Worm (Caenorhabditis elegans): ENCODE results near the gene skr-14.

skr-14 gene

ce11 chrV:4373656-4374055 lies 47.7 kb downstream of the skr-14 start:
- no peak for TF ChIP-seq lin-13 (GFP tag; optimal IDR thresholded peaks at IDR 0.05)
- no peak for TF ChIP-seq ZK546.5 (tag; optimal IDR thresholded peaks at IDR 0.05)
- no peak for TF ChIP-seq blmp-1 (tag; optimal IDR thresholded peaks at IDR 0.05; ENCODE audit: insufficient read depth)
- TF ChIP-seq C34F6.9 (tag; optimal IDR thresholded peaks at IDR 0.05) = no peak

DNA sequence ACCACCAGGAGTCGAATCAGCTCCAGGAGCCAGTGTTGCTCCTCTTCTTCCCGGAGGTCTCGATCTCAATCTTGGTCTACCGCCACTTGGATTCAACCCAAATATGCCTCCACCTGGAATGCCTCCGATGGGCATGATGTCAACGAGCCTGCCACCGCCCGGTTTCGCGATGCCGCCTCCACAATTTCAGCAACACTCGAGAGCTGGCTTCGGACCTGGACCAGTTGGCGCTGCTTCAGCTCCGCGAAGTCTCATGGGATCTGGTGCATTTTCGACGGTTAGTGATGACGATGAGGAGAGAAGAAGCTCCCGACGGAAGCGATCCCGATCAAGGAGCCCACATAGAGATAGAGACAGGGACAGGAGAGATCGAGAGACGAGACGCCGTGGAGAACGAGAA lies 48.4 kb downstream of the skr-14 start:
- TF ChIP-seq dmd-4 (tag; optimal IDR thresholded peaks at IDR 0.05) (no peak), ceh-16 (tag; optimal IDR thresholded peaks at IDR 0.05) (no peak), nhr-77 (tag; optimal IDR thresholded peaks at IDR 0.05) (no peak), ama-1 (optimal IDR thresholded peaks at IDR 0.05) (no peak), alr-1 (tag; optimal IDR thresholded peaks at IDR 0.05) (no peak)

- peak; percentile 40 for TF ChIP-seq F13H6.1 (tag; optimal IDR thresholded peaks at IDR 0.05)
- peak; percentile 27 for TF ChIP-seq nhr-6 (tag; optimal IDR thresholded peaks at IDR 0.05)
- TF ChIP-seq ztf-1 (GFP tag; conservative IDR thresholded peaks at IDR 0.05) = no peak
- no peak for TF ChIP-seq nhr-12 (tag; optimal IDR thresholded peaks at IDR 0.05)
- TF ChIP-seq unc-55 (GFP tag; optimal IDR thresholded peaks at IDR 0.05) = peak; percentile 79
- peak; percentile 65 for TF ChIP-seq crh-2 (tag; optimal IDR thresholded peaks at IDR 0.05)
- no peak for TF ChIP-seq snpc-4 (tag; optimal IDR thresholded peaks at IDR 0.05)
- TF ChIP-seq egl-27 (tag; optimal IDR thresholded peaks at IDR 0.05) = peak; percentile 27
- peak; percentile 16 for TF ChIP-seq sma-9 (GFP tag; optimal IDR thresholded peaks at IDR 0.05)
- no peak for TF ChIP-seq sma-9 (tag; optimal IDR thresholded peaks at IDR 0.05)
- peak; percentile 38 for TF ChIP-seq nhr-129 (tag; optimal IDR thresholded peaks at IDR 0.05)
- no peak for TF ChIP-seq fos-1 (tag; optimal IDR thresholded peaks at IDR 0.05)
- TF ChIP-seq nhr-25 (tag; optimal IDR thresholded peaks at IDR 0.05) = peak; percentile 57
- no peak for TF ChIP-seq ZK546.5 (tag; optimal IDR thresholded peaks at IDR 0.05)
- peak; percentile 36 for TF ChIP-seq sma-3 (GFP tag; optimal IDR thresholded peaks at IDR 0.05)
- TF ChIP-seq mab-5 (tag; optimal IDR thresholded peaks at IDR 0.05) = peak; percentile 39
- no peak for TF ChIP-seq dmd-4 (tag; optimal IDR thresholded peaks at IDR 0.05)
- TF ChIP-seq lsy-2 (tag; optimal IDR thresholded peaks at IDR 0.05) = peak; percentile 40 to 77
- TF ChIP-seq C34F6.9 (tag; optimal IDR thresholded peaks at IDR 0.05) = peak; percentile 60
- peak; percentile 73 for TF ChIP-seq gmeb-1 (tag; optimal IDR thresholded peaks at IDR 0.05)
- no peak for TF ChIP-seq R02D3.7 (tag; optimal IDR thresholded peaks at IDR 0.05)
- no peak for TF ChIP-seq ceh-82 (tag; optimal IDR thresholded peaks at IDR 0.05)
- TF ChIP-seq nhr-237 (tag; optimal IDR thresholded peaks at IDR 0.05) = no peak
- no peak for TF ChIP-seq ceh-16 (tag; optimal IDR thresholded peaks at IDR 0.05)
Measured at ce11 chrV:4371309-4371933, 50.0 kb downstream of the skr-14 start, which contains the start of the genes gmpr-1 and fipp-1. Gene gmpr-1, minus strand, starts transcription at chrV:4371383. Gene fipp-1, plus strand, starts transcription at chrV:4371807.

Data from whole organism, L2 larva.